Fruit fly (Drosophila melanogaster) whole organism, prepupa: ENCODE data around the gene CG11369.

Source experiments
- CG4318 ChIP-seq: fragments of 200-800 bp; sonication (Bioruptor generic); optimal IDR thresholded peaks from 3 replicates; lab custom pipeline; 2017; ENCODE audit warnings: missing biosample characterization, mild to moderate bottlenecking, missing genetic modification characterization
- Ets21C ChIP-seq: fragments of 200-800 bp; sonication (Bioruptor generic); optimal IDR thresholded peaks from 3 replicates; lab custom pipeline; 2016; ENCODE audit warnings: missing biosample characterization, missing genetic modification characterization
- Gug ChIP-seq: fragments of 200-800 bp; sonication (Bioruptor generic); IDR thresholded peaks from 2 replicates; pipeline ENCODE4 v1.3.6; 2022; ENCODE audit warnings: missing biosample characterization, missing genetic modification characterization
- Smox ChIP-seq: fragments of 200-800 bp; sonication (Bioruptor generic); optimal IDR thresholded peaks from 3 replicates; lab custom pipeline; 2016; ENCODE audit warnings: missing biosample characterization, missing genetic modification characterization
- Sox102F ChIP-seq: fragments of 200-800 bp; sonication (Bioruptor generic); optimal IDR thresholded peaks from 2 replicates; lab custom pipeline; 2016; ENCODE audit warnings: missing biosample characterization, mild to moderate bottlenecking, missing genetic modification characterization
- fd85E ChIP-seq: fragments of 200-800 bp; sonication (Bioruptor generic); optimal IDR thresholded peaks from 3 replicates; lab custom pipeline; 2016; ENCODE audit warnings: missing biosample characterization, missing genetic modification characterization

dm6 chrX:7534864-7535263 lies 39.2 kb upstream of the CG11369 start:
- TF ChIP-seq CG4318 (GFP tag; lab: Kevin White, UChicago), result no peak
- TF ChIP-seq Ets21C (GFP tag; lab: Kevin White, UChicago), result no peak
- peak; percentile 46 for TF ChIP-seq Smox (GFP tag; lab: Kevin White, UChicago)
- TF ChIP-seq fd85E (GFP tag; lab: Kevin White, UChicago), result no peak
- TF ChIP-seq Gug (GFP tag; lab: Robert Waterston, UW), result 0 out of 2 replicates have a peak, but pooled peaks have one; percentile 18
- TF ChIP-seq Sox102F (GFP tag; lab: Kevin White, UChicago), result peak; percentile 56
